Worm (Caenorhabditis elegans) whole organism, L1 larva: ENCODE results near the gene Y37E11AR.7.

Experiments used
- C34B4.2 ChIP-seq: sonication (generic microtip); optimal IDR thresholded peaks from 2 replicates; lab custom pipeline; 2017; ENCODE audit warnings: mild to moderate bottlenecking, missing genetic modification characterization, missing compliant biosample characterization
- Y116A8C.19 ChIP-seq: sonication (generic microtip); optimal IDR thresholded peaks from 2 replicates; lab custom pipeline; 2016; ENCODE audit warnings: missing compliant biosample characterization, missing genetic modification characterization, borderline replicate concordance
- aly-2 ChIP-seq: fragments of 150-350 bp; optimal IDR thresholded peaks from 2 replicates; lab custom pipeline; 2014; ENCODE audit warnings: missing biosample characterization, missing genetic modification characterization
- fos-1 ChIP-seq: fragments of 150-350 bp; optimal IDR thresholded peaks from 2 replicates; lab custom pipeline; 2014; ENCODE audit warnings: missing biosample characterization, missing genetic modification characterization
- lin-15B ChIP-seq: fragments of 150-350 bp; sonication (generic microtip); optimal IDR thresholded peaks from 3 replicates; lab custom pipeline; 2014; ENCODE audit warnings: missing biosample characterization, missing genetic modification characterization
- nhr-28 ChIP-seq: fragments of 150-350 bp; optimal IDR thresholded peaks from 2 replicates; lab custom pipeline; 2014; ENCODE audit warnings: missing biosample characterization, missing genetic modification characterization
- zag-1 ChIP-seq: fragments of 150-350 bp; optimal IDR thresholded peaks from 2 replicates; lab custom pipeline; 2014; ENCODE audit warnings: missing biosample characterization, missing genetic modification characterization

DNA sequence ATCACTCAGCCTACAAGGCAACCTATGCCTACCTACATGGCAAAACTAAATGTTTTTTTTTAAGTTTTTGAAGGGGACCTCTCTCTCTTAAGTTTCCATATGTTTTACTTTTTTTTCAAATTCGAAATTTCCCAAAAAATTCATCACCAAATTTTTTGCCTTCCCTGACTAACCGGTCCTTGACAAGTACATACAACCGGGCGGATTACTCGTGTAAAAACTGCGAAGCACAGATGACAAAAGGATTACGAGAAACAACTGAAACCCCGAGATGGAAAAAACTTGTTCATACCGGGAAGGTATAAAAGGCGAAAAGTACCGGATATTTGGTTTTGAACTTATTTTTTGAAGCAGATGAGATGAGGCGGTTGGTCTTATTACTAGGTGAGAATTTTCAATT, 39.2 kb upstream of the Y37E11AR.7 start, which contains the start of gene K09B3.1:
- TF ChIP-seq fos-1 (tag; lab: Kevin White, UChicago) (no peak), C34B4.2 (tag; lab: Kevin White, UChicago) (no peak), zag-1 (tag; lab: Kevin White, UChicago) (no peak), lin-15B (tag; lab: Kevin White, UChicago) (no peak), Y116A8C.19 (tag; lab: Kevin White, UChicago) (no peak), nhr-28 (no peak), aly-2 (no peak)
